Fruit fly (Drosophila melanogaster): ENCODE results near the gene CG8173.
A peak's percentile ranks its signal among the peaks of the same experiment; 100 is the strongest.

The CG8173 gene

dm6 chrX:17736101-17736728 lies 26.8 kb upstream of the CG8173 start:
- TF ChIP-seq CG8478 (optimal IDR thresholded peaks at IDR 0.05) (no peak), CTCF (optimal IDR thresholded peaks at IDR 0.05) (no peak)

DNA sequence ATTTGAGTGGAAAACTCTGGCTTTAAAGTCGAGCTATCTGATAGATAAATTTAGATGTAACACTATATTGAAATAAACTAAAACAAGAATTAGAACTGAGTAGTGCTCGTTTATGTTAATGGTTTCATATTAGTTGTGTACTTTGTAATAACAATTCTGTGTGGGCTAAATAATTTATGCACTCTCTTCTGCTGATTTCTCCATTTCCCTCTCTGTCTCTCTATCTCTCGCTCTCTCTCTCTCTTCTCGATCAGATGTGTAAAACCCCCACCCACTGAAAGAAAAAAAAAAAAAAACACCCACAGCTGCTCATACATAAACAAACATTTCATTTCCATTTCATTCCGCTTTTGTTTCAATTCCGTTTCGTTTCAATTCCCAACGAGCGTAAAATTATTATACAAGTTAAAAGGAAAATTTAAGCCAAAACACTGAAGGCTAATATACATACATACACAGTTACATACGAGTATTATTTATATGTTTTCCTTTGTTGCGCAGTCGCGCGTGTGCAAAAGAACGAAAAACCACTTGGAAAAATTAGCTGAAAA lies 24.3 kb upstream of the CG8173 start:
- TF ChIP-seq CTCF (optimal IDR thresholded peaks at IDR 0.05) (no peak), CG8478 (optimal IDR thresholded peaks at IDR 0.05) (no peak)

dm6 chrX:17732684-17733083 lies 23.2 kb upstream of the CG8173 start:
- TF ChIP-seq CTCF (optimal IDR thresholded peaks at IDR 0.05): no peak
- no peak for TF ChIP-seq CG8478 (optimal IDR thresholded peaks at IDR 0.05)

- TF ChIP-seq CTCF (optimal IDR thresholded peaks at IDR 0.05): no peak
- no peak for TF ChIP-seq CG8478 (optimal IDR thresholded peaks at IDR 0.05)
Measured at dm6 chrX:17732076-17732475, 22.6 kb upstream of the CG8173 start.

dm6 chrX:17728338-17728737 lies 18.9 kb upstream of the CG8173 start:
- TF ChIP-seq CG8478 (optimal IDR thresholded peaks at IDR 0.05): no peak
- TF ChIP-seq CTCF (optimal IDR thresholded peaks at IDR 0.05): no peak

DNA sequence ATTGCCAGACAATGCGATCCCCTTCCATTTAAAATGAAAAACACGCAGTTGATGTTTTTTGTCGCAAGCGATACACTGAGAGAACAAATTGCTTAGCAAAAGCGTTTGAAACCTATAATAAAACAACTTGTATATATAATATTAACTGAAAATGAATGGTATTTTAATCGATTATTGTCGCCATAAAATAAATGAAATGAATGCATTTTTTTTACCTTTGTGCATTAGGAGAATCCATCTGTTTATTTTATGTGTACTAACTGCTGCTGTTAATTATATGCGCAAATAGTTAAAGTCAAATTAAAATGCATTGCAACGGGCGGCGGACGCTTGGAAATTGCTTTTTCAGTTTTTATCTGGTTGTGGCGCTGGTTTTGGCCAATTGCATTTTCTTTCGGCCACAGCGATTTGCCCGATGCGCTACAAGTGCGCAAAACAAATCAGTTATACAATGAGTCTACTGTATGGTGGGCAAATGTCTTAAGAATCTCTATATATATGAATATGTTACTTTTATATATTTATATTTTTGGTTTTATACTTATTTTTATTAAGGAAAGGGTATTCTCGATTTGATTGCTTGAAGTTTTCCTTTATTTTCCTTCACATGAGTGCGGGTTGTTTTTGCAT lies 17.2 kb upstream of the CG8173 start:
- TF ChIP-seq CG8478 (optimal IDR thresholded peaks at IDR 0.05) (no peak), CTCF (optimal IDR thresholded peaks at IDR 0.05) (no peak)

DNA sequence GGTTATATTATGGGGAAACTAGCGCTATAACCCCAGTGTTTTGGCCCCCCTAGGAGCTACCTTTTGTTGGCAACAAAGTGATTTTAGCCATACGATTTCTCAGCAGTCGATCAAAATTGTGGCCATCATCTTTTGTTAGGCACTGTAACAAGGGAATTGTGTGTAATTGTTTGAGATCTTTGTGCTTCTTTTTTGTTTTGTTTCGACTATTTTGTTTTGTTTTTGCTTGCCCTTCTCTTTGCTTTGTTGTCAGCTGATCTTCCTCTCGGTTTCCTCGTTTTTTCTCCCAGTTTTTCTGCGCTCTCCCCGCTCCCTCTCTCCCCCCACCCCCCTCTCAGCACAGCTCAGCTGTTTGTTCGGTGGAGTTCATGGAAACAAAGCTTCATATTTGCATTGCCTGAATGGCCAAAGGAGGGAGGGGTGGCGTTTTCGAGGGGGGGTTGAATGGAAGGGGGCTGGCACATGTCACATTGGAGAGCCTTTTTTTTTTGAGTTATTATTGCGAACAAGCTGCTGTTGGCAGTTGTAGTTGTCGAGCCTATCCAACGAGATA lies 16.6 kb upstream of the CG8173 start:
- no peak for TF ChIP-seq CG8478 (optimal IDR thresholded peaks at IDR 0.05)
- TF ChIP-seq CTCF (optimal IDR thresholded peaks at IDR 0.05): no peak

dm6 chrX:17724288-17724914 lies 14.9 kb upstream of the CG8173 start:
- TF ChIP-seq CG8478 (optimal IDR thresholded peaks at IDR 0.05) (no peak), CTCF (optimal IDR thresholded peaks at IDR 0.05) (no peak)

DNA sequence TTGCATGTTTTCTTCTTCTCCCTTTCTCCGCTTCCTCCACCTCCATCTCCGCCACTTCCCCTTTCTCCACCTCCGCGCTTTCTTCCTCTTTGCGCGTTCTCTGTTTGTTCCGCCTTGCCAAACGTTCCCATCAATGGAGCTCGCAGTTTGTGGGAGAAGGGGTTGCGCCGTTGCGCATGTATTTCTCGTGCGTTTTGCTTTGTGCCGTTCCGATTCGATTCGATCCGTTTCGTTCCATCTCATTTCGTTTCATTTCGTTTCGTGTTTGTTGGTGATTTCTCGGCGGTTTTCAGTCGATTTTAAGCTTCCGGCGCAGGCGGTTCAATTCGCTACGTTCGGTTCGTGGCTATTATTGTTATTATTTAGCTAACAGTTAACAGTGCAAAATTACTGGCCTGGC lies 13.5 kb upstream of the CG8173 start:
- TF ChIP-seq CG8478 (optimal IDR thresholded peaks at IDR 0.05): no peak
- TF ChIP-seq CTCF (optimal IDR thresholded peaks at IDR 0.05): no peak

DNA sequence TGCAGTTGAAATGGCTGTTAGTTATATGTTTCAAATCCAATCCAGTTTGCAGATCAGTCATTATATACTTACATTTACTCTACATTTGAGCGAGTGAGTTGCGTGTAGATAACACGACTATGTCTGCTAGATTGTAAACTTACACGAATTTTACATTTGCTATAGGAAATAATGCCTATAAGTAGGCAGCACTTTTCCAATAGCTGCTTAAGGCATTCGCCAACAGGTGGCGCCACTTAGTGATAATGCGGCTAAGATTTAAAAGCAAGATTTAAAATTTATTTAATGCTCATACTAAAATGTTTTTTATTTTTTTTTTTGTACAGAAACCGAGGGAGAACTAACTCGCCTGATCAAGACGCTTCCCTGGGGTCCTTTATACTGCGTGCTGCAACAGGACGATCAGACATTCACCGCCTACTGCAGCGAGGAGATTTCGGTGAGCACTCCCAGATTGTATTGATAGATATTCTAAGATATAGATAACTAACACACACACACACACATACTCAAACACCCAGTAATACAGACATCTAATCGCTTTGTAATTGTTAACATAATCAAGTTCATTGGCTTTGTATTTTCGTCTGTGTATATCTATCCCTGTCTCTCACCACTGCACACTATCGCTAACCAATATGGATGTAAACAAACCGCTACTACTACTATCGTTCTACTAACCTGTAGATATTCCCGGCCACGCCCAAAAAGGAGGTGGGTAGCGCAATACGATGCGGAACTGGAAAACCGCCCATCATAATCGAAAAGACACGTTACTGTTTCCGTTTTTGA lies 11.0 kb upstream of the CG8173 start:
- TF ChIP-seq CTCF (optimal IDR thresholded peaks at IDR 0.05) (peak; percentile 92), CG8478 (optimal IDR thresholded peaks at IDR 0.05) (no peak)

- no peak for TF ChIP-seq CG8478 (optimal IDR thresholded peaks at IDR 0.05)
- TF ChIP-seq CTCF (optimal IDR thresholded peaks at IDR 0.05): no peak
Measured at dm6 chrX:17718927-17719691, 9.7 kb upstream of the CG8173 start.

DNA sequence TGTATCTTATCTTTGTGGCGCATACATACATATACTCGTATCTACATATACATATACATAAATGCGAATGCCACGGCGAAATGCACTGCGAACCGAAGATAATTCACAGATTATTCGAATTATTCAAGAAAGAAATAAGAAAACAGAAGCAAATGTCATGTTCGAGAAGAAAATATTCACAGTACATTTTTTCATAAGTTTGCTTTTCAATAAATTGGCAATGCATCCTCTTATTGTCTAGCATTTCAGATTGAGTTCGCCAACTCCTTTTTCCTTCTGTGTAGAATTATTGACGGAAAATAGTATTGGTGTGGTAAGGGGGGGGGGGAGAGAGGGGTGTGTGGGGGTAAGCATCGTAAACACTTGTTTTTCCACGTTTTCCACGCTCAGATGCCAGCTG lies 9.0 kb upstream of the CG8173 start:
- TF ChIP-seq CTCF (optimal IDR thresholded peaks at IDR 0.05) (no peak), CG8478 (optimal IDR thresholded peaks at IDR 0.05) (no peak)

dm6 chrX:17716814-17717565 lies 7.5 kb upstream of the CG8173 start:
- TF ChIP-seq CG8478 (optimal IDR thresholded peaks at IDR 0.05) (no peak), CTCF (optimal IDR thresholded peaks at IDR 0.05) (no peak)

- TF ChIP-seq CG8478 (optimal IDR thresholded peaks at IDR 0.05) (no peak), CTCF (optimal IDR thresholded peaks at IDR 0.05) (no peak)
Measured at dm6 chrX:17714976-17715375, 5.5 kb upstream of the CG8173 start.

All from S2 (cell line).